Fruit fly (Drosophila melanogaster): Measurements from ENCODE around the gene RpS10a.

The RpS10a gene

dm6 chr3R:27613814-27614213 is 38.7 kb upstream of the RpS10a start (continued):
- TF ChIP-seq CG2712 (tag; optimal IDR thresholded peaks at IDR 0.05) = no peak
- TF ChIP-seq E2f2 (GFP tag; IDR thresholded peaks at IDR 0.05) = no peak
- TF ChIP-seq Oaz (GFP tag; IDR thresholded peaks at IDR 0.05) = no peak
- TF ChIP-seq CG6813 (GFP tag; optimal IDR thresholded peaks at IDR 0.05) = peak; percentile 21
- no peak for TF ChIP-seq CG11456 (GFP tag; IDR thresholded peaks at IDR 0.05)
- TF ChIP-seq dmrt99B (tag; optimal IDR thresholded peaks at IDR 0.05) = peak; percentile 47
- peak; percentile 59 for TF ChIP-seq Fer1 (GFP tag; optimal IDR thresholded peaks at IDR 0.05)
- TF ChIP-seq CG13296 (GFP tag; optimal IDR thresholded peaks at IDR 0.05) = peak; percentile 25
- no peak for TF ChIP-seq CG1792 (GFP tag; optimal IDR thresholded peaks at IDR 0.05)
- TF ChIP-seq row (GFP tag; IDR thresholded peaks at IDR 0.05) = peak; percentile 45; the same call in 1 of the 3 replicates
- peak; percentile 16; the same call in 1 of the 2 replicates for TF ChIP-seq Xrp1 (GFP tag; IDR thresholded peaks at IDR 0.05)
- TF ChIP-seq CG3163 (GFP tag; optimal IDR thresholded peaks at IDR 0.05) = no peak
- TF ChIP-seq CG13424 (tag; optimal IDR thresholded peaks at IDR 0.05) = no peak
- TF ChIP-seq ci (GFP tag; IDR thresholded peaks at IDR 0.05) = 0 out of 3 replicates have a peak, but pooled peaks have one; percentile 8
- peak; percentile 12; the same call in 1 of the 2 replicates for TF ChIP-seq dimm (GFP tag; IDR thresholded peaks at IDR 0.05)
- TF ChIP-seq aop (GFP tag; IDR thresholded peaks at IDR 0.05) = no peak
- TF ChIP-seq Atf6 (GFP tag; IDR thresholded peaks at IDR 0.05) = peak; percentile 57; the same call in 1 of the 2 replicates
- no peak for TF ChIP-seq CG6791 (GFP tag; IDR thresholded peaks at IDR 0.05; ENCODE audit: partially characterized antibody)
- peak; percentile 27 for TF ChIP-seq bcd (GFP tag; optimal IDR thresholded peaks at IDR 0.05)
- TF ChIP-seq zfh2 (GFP tag; optimal IDR thresholded peaks at IDR 0.05) = no peak
- TF ChIP-seq CG34224 (GFP tag; IDR thresholded peaks at IDR 0.05; ENCODE audit: partially characterized antibody) = no peak
- TF ChIP-seq ap (GFP tag; IDR thresholded peaks at IDR 0.05) = 0 out of 2 replicates have a peak, but pooled peaks have one; percentile 32
- peak; percentile 21 for TF ChIP-seq CG10147 (GFP tag; optimal IDR thresholded peaks at IDR 0.05)
- no peak for TF ChIP-seq NFAT (GFP tag; IDR thresholded peaks at IDR 0.05)
- no peak for TF ChIP-seq cad (GFP tag; optimal IDR thresholded peaks at IDR 0.05)
- peak; percentile 21 for TF ChIP-seq ind (GFP tag; optimal IDR thresholded peaks at IDR 0.05)
- peak; percentile 16 for TF ChIP-seq gem (tag; optimal IDR thresholded peaks at IDR 0.05)
- TF ChIP-seq CG7839 (tag; optimal IDR thresholded peaks at IDR 0.05) = peak; percentile 5
- peak; percentile 9 for TF ChIP-seq exex (tag; optimal IDR thresholded peaks at IDR 0.05)
- TF ChIP-seq ase (GFP tag; IDR thresholded peaks at IDR 0.05) = peak; percentile 38; the same call in 1 of the 3 replicates
- TF ChIP-seq CG4730 (GFP tag; IDR thresholded peaks at IDR 0.05) = no peak
- 0 out of 2 replicates have a peak, but pooled peaks have one; percentile 8 for TF ChIP-seq CG7372 (GFP tag; IDR thresholded peaks at IDR 0.05)
- peak; percentile 41 for TF ChIP-seq CG2678 (tag; optimal IDR thresholded peaks at IDR 0.05)
- TF ChIP-seq bowl (GFP tag; IDR thresholded peaks at IDR 0.05) = no peak
- TF ChIP-seq grau (tag; optimal IDR thresholded peaks at IDR 0.05) = peak; percentile 8
- no peak for TF ChIP-seq danr (GFP tag; IDR thresholded peaks at IDR 0.05)
- peak; percentile 66 for TF ChIP-seq lab (GFP tag; optimal IDR thresholded peaks at IDR 0.05)
- TF ChIP-seq stc (GFP tag; IDR thresholded peaks at IDR 0.05) = no peak
- TF ChIP-seq Taf1 (GFP tag; IDR thresholded peaks at IDR 0.05) = no peak
- TF ChIP-seq unpg (GFP tag; optimal IDR thresholded peaks at IDR 0.05) = no peak
- peak; percentile 14 for TF ChIP-seq Meics (GFP tag; optimal IDR thresholded peaks at IDR 0.05)
- peak; percentile 1 for TF ChIP-seq zen (tag; optimal IDR thresholded peaks at IDR 0.05)
- no peak for TF ChIP-seq Doc2 (GFP tag; IDR thresholded peaks at IDR 0.05)
- peak; percentile 13 for TF ChIP-seq CG12071 (GFP tag; optimal IDR thresholded peaks at IDR 0.05)
- TF ChIP-seq CG10267 (tag; optimal IDR thresholded peaks at IDR 0.05) = no peak
- no peak for TF ChIP-seq sens-2 (GFP tag; IDR thresholded peaks at IDR 0.05)
- no peak for TF ChIP-seq CG11696 (GFP tag; IDR thresholded peaks at IDR 0.05)
- TF ChIP-seq wor (GFP tag; IDR thresholded peaks at IDR 0.05) = no peak
- TF ChIP-seq CG3726 (GFP tag; IDR thresholded peaks at IDR 0.05) = no peak
- TF ChIP-seq CG34422 (GFP tag; IDR thresholded peaks at IDR 0.05) = peak; percentile 29; the same call in 1 of the 3 replicates
- TF ChIP-seq H2.0 (GFP tag; IDR thresholded peaks at IDR 0.05) = no peak
- peak; percentile 70 for TF ChIP-seq CG11504 (tag; optimal IDR thresholded peaks at IDR 0.05)
